Worm (Caenorhabditis elegans) whole organism, L2 larva: Measurements from ENCODE around the gene gck-2.

Experiments used
- ZK546.5 ChIP-seq: sonication (generic microtip); optimal IDR thresholded peaks from 2 replicates; lab custom pipeline; 2017; ENCODE audit warnings: missing biosample characterization, missing genetic modification characterization
- aly-2 ChIP-seq: fragments of 150-350 bp; optimal IDR thresholded peaks from 2 replicates; lab custom pipeline; 2014; ENCODE audit warnings: missing biosample characterization, missing genetic modification characterization
- ama-1 ChIP-seq: fragments of 150-350 bp; optimal IDR thresholded peaks from 2 replicates; lab custom pipeline; 2018; ENCODE audit warnings: inconsistent platforms
- ceh-82 ChIP-seq: fragments of 150-350 bp; optimal IDR thresholded peaks from 2 replicates; lab custom pipeline; 2014; ENCODE audit warnings: missing biosample characterization, missing genetic modification characterization
- lsy-2 ChIP-seq, 2 experiments: fragments of 150-350 bp in 1 of 2; sonication (generic microtip) in 1 of 2; optimal IDR thresholded peaks; 2 replicates each; lab custom pipeline; 2014 to 2017; ENCODE audit warnings: missing biosample characterization in 2 of 2, missing genetic modification characterization in 2 of 2
- mdl-1 ChIP-seq, 2 experiments: fragments of 150-350 bp in 1 of 2; sonication (generic microtip) in 1 of 2; optimal IDR thresholded peaks; 2 replicates each; lab custom pipeline; 2017; ENCODE audit warnings: missing biosample characterization in 2 of 2, missing genetic modification characterization in 2 of 2
- nhr-12 ChIP-seq: fragments of 150-350 bp; optimal IDR thresholded peaks from 2 replicates; lab custom pipeline; 2014; ENCODE audit warnings: missing biosample characterization, missing genetic modification characterization
- nhr-21 ChIP-seq: fragments of 150-350 bp; optimal IDR thresholded peaks from 2 replicates; lab custom pipeline; 2014; ENCODE audit warnings: missing biosample characterization, missing genetic modification characterization
- nhr-6 ChIP-seq: fragments of 150-350 bp; optimal IDR thresholded peaks from 2 replicates; lab custom pipeline; 2014; ENCODE audit warnings: missing biosample characterization, missing genetic modification characterization
- nhr-77 ChIP-seq: fragments of 150-350 bp; optimal IDR thresholded peaks from 2 replicates; lab custom pipeline; 2014; ENCODE audit warnings: missing biosample characterization, missing genetic modification characterization
- skn-1 ChIP-seq: sonication (generic microtip); optimal IDR thresholded peaks from 2 replicates; lab custom pipeline; 2017; ENCODE audit warnings: missing biosample characterization, missing genetic modification characterization
- snpc-4 ChIP-seq: fragments of 150-350 bp; optimal IDR thresholded peaks from 2 replicates; lab custom pipeline; 2014; ENCODE audit warnings: missing biosample characterization, missing genetic modification characterization

DNA sequence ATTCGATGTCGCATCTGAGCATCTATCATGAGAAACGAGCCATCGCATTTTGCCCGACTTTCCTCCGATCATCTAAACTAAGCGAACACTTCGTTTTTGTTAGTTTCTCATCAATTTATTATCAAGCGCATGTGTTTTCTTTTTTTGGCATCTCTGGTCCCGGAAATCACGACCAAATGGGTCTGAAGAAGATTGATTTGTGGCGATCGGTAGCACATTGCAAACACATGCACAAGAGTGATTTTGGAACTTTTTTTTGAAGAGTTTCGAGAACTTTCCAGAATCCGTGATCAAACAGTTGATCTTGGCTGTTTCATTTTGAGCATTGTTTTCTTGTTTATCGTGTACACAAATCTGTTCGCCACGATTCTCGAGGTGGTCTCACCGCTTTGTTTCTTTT lies 39.2 kb downstream of the gck-2 start:
- TF ChIP-seq ZK546.5 (tag; lab: Kevin White, UChicago), result no peak
- TF ChIP-seq nhr-21, result no peak
- no peak for TF ChIP-seq snpc-4 (tag; lab: Kevin White, UChicago)
- no peak for TF ChIP-seq nhr-6 (tag; lab: Kevin White, UChicago)
- no peak for TF ChIP-seq aly-2
- no peak for TF ChIP-seq mdl-1 (tag; optimal IDR thresholded peaks at IDR 0.05; lab: Kevin White, UChicago)
- TF ChIP-seq skn-1, result no peak
- TF ChIP-seq ama-1 (lab: Kevin White, UChicago), result no peak
- no peak for TF ChIP-seq nhr-12 (tag; lab: Kevin White, UChicago)
- TF ChIP-seq nhr-77, result no peak
- no peak for TF ChIP-seq ceh-82 (tag; lab: Kevin White, UChicago)
- TF ChIP-seq lsy-2 (tag; optimal IDR thresholded peaks at IDR 0.05; lab: Kevin White, UChicago), result no peak
